Fruit fly (Drosophila melanogaster) whole organism, prepupa: ENCODE measurements around the gene hkb.

Experiments used
- CG10669 ChIP-seq: fragments of 200-800 bp; sonication (Bioruptor generic); optimal IDR thresholded peaks from 3 replicates; lab custom pipeline; 2018; ENCODE audit warnings: missing biosample characterization, mild to moderate bottlenecking, missing genetic modification characterization, moderate library complexity
- CG11294 ChIP-seq: fragments of 200-800 bp; sonication (Bioruptor generic); IDR thresholded peaks from 2 replicates; pipeline ENCODE4 v1.3.6; 2022; ENCODE audit warnings: missing biosample characterization, missing genetic modification characterization
- CG11902 ChIP-seq: fragments of 200-800 bp; sonication (Bioruptor generic); optimal IDR thresholded peaks from 3 replicates; lab custom pipeline; 2016; ENCODE audit warnings: missing biosample characterization, missing genetic modification characterization
- CG15336 ChIP-seq: fragments of 200-800 bp; sonication (Bioruptor generic); IDR thresholded peaks from 2 replicates; pipeline ENCODE4 v1.3.6; 2022; ENCODE audit warnings: missing biosample characterization, missing genetic modification characterization
- CG1621 ChIP-seq: fragments of 200-800 bp; sonication (Bioruptor generic); optimal IDR thresholded peaks from 3 replicates; lab custom pipeline; 2018; ENCODE audit warnings: missing biosample characterization, mild to moderate bottlenecking, missing genetic modification characterization
- CG16779 ChIP-seq: fragments of 200-800 bp; sonication (Bioruptor generic); optimal IDR thresholded peaks from 3 replicates; lab custom pipeline; 2017; ENCODE audit warnings: missing biosample characterization, mild to moderate bottlenecking, missing genetic modification characterization
- CG3032 ChIP-seq: fragments of 200-800 bp; optimal IDR thresholded peaks from 2 replicates; lab custom pipeline; 2019; ENCODE audit warnings: missing biosample characterization, mild to moderate bottlenecking, missing genetic modification characterization, moderate library complexity
- CG32006 ChIP-seq: fragments of 200-800 bp; sonication (Bioruptor generic); optimal IDR thresholded peaks from 3 replicates; lab custom pipeline; 2017; ENCODE audit warnings: missing biosample characterization, mild to moderate bottlenecking, missing genetic modification characterization
- CG3919 ChIP-seq: fragments of 200-800 bp; sonication (Bioruptor generic); optimal IDR thresholded peaks from 3 replicates; lab custom pipeline; 2016; ENCODE audit warnings: missing biosample characterization, missing genetic modification characterization
- CG4318 ChIP-seq: fragments of 200-800 bp; sonication (Bioruptor generic); optimal IDR thresholded peaks from 3 replicates; lab custom pipeline; 2017; ENCODE audit warnings: missing biosample characterization, mild to moderate bottlenecking, missing genetic modification characterization
- CG6163 ChIP-seq: fragments of 200-800 bp; sonication (Bioruptor generic); IDR thresholded peaks from 3 replicates; pipeline ENCODE4 v1.3.6; 2022; ENCODE audit warnings: missing biosample characterization, missing genetic modification characterization
- CG6276 ChIP-seq: fragments of 200-800 bp; sonication (Bioruptor generic); optimal IDR thresholded peaks from 2 replicates; lab custom pipeline; 2017; ENCODE audit warnings: missing biosample characterization, mild to moderate bottlenecking, missing genetic modification characterization
- CG6808 ChIP-seq: fragments of 200-800 bp; sonication (Bioruptor generic); optimal IDR thresholded peaks from 3 replicates; lab custom pipeline; 2017; ENCODE audit warnings: missing biosample characterization, missing genetic modification characterization, mild to moderate bottlenecking, moderate library complexity, missing genetic modification reagents
- CG6854 ChIP-seq: fragments of 200-800 bp; sonication (Bioruptor generic); optimal IDR thresholded peaks from 2 replicates; lab custom pipeline; 2017; ENCODE audit warnings: missing biosample characterization, mild to moderate bottlenecking, missing genetic modification characterization
- CG7368 ChIP-seq: fragments of 200-800 bp; sonication (Bioruptor generic); optimal IDR thresholded peaks from 3 replicates; lab custom pipeline; 2016; ENCODE audit warnings: missing biosample characterization, missing genetic modification characterization
- CG8119 ChIP-seq: fragments of 200-800 bp; sonication (Bioruptor generic); IDR thresholded peaks from 3 replicates; pipeline ENCODE4 v1.3.6; 2022; ENCODE audit warnings: missing biosample characterization, missing genetic modification characterization
- CG8319 ChIP-seq: fragments of 200-800 bp; sonication (Bioruptor generic); optimal IDR thresholded peaks from 3 replicates; lab custom pipeline; 2016; ENCODE audit warnings: missing biosample characterization, missing genetic modification characterization
- CG8632 ChIP-seq: fragments of 200-800 bp; sonication (Bioruptor generic); optimal IDR thresholded peaks from 3 replicates; lab custom pipeline; 2016; ENCODE audit warnings: missing biosample characterization, missing genetic modification characterization
- Eip75B ChIP-seq: fragments of 200-800 bp; sonication (Bioruptor generic); optimal IDR thresholded peaks from 3 replicates; lab custom pipeline; 2016; ENCODE audit warnings: missing biosample characterization, missing genetic modification characterization
- Eip78C ChIP-seq: fragments of 200-800 bp; sonication (Bioruptor generic); peaks from one replicate; lab custom pipeline; 2016; ENCODE audit warnings: missing biosample characterization, missing genetic modification characterization
- Ets21C ChIP-seq: fragments of 200-800 bp; sonication (Bioruptor generic); optimal IDR thresholded peaks from 3 replicates; lab custom pipeline; 2016; ENCODE audit warnings: missing biosample characterization, missing genetic modification characterization
- Gug ChIP-seq: fragments of 200-800 bp; sonication (Bioruptor generic); IDR thresholded peaks from 2 replicates; pipeline ENCODE4 v1.3.6; 2022; ENCODE audit warnings: missing biosample characterization, missing genetic modification characterization
- Hr39 ChIP-seq: fragments of 200-800 bp; sonication (Bioruptor generic); optimal IDR thresholded peaks from 2 replicates; lab custom pipeline; 2016; ENCODE audit warnings: missing biosample characterization, missing genetic modification characterization
- Lpt ChIP-seq: fragments of 200-800 bp; sonication (Bioruptor generic); optimal IDR thresholded peaks from 3 replicates; lab custom pipeline; 2016; ENCODE audit warnings: missing biosample characterization, missing genetic modification characterization
- OdsH ChIP-seq: fragments of 200-800 bp; sonication (Bioruptor generic); optimal IDR thresholded peaks from 3 replicates; lab custom pipeline; 2016; ENCODE audit warnings: missing biosample characterization, missing genetic modification characterization
- Sox102F ChIP-seq: fragments of 200-800 bp; sonication (Bioruptor generic); optimal IDR thresholded peaks from 2 replicates; lab custom pipeline; 2016; ENCODE audit warnings: missing biosample characterization, mild to moderate bottlenecking, missing genetic modification characterization
- Sox14 ChIP-seq: fragments of 200-800 bp; sonication (Bioruptor generic); optimal IDR thresholded peaks from 3 replicates; lab custom pipeline; 2016; ENCODE audit warnings: missing biosample characterization, missing genetic modification characterization
- achi ChIP-seq: fragments of 200-800 bp; sonication (Bioruptor generic); optimal IDR thresholded peaks from 3 replicates; lab custom pipeline; 2016; ENCODE audit warnings: missing biosample characterization, missing genetic modification characterization
- dsx ChIP-seq: fragments of 200-800 bp; optimal IDR thresholded peaks from 3 replicates; lab custom pipeline; 2019; ENCODE audit warnings: missing biosample characterization, mild to moderate bottlenecking, missing genetic modification characterization, moderate library complexity; ENCODE audit not compliant: poor library complexity, severe bottlenecking
- esn ChIP-seq: fragments of 200-800 bp; sonication (Bioruptor generic); optimal IDR thresholded peaks from 2 replicates; lab custom pipeline; 2016; ENCODE audit warnings: missing biosample characterization, mild to moderate bottlenecking, missing genetic modification characterization, moderate library complexity
- fd85E ChIP-seq: fragments of 200-800 bp; sonication (Bioruptor generic); optimal IDR thresholded peaks from 3 replicates; lab custom pipeline; 2016; ENCODE audit warnings: missing biosample characterization, missing genetic modification characterization
- fkh ChIP-seq: fragments of 200-800 bp; sonication (Bioruptor generic); optimal IDR thresholded peaks from 3 replicates; lab custom pipeline; 2017; ENCODE audit warnings: missing biosample characterization, mild to moderate bottlenecking, missing genetic modification characterization, moderate library complexity
- lz ChIP-seq: fragments of 200-800 bp; sonication (Bioruptor generic); optimal IDR thresholded peaks from 3 replicates; lab custom pipeline; 2016; ENCODE audit warnings: missing biosample characterization, missing genetic modification characterization
- net ChIP-seq: fragments of 200-800 bp; sonication (Bioruptor generic); optimal IDR thresholded peaks from 3 replicates; lab custom pipeline; 2016; ENCODE audit warnings: missing biosample characterization, missing genetic modification characterization
- ss ChIP-seq, 2 experiments: fragments of 200-800 bp; sonication (Bioruptor generic); optimal IDR thresholded peaks; 2 replicates in 1 of 2; 3 replicates in 1 of 2; lab custom pipeline; 2017 to 2018; ENCODE audit warnings: mild to moderate bottlenecking in 2 of 2, missing biosample characterization in 2 of 2, missing genetic modification characterization in 2 of 2, moderate library complexity in 1 of 2
- svp ChIP-seq: fragments of 200-800 bp; sonication (Bioruptor generic); peaks from one replicate; lab custom pipeline; 2016; ENCODE audit warnings: missing biosample characterization, missing genetic modification characterization
- topi ChIP-seq: fragments of 200-800 bp; sonication (Bioruptor generic); optimal IDR thresholded peaks from 3 replicates; lab custom pipeline; 2016; ENCODE audit warnings: missing biosample characterization, missing genetic modification characterization
- vri ChIP-seq: fragments of 200-800 bp; sonication (Bioruptor generic); optimal IDR thresholded peaks from 3 replicates; lab custom pipeline; 2016; ENCODE audit warnings: missing biosample characterization, mild to moderate bottlenecking, missing genetic modification characterization

hkb gene

dm6 chr3R:4362010-4362409, 15.6 kb upstream of the hkb start:
- no peak for TF ChIP-seq CG6854 (GFP tag; lab: Kevin White, UChicago)
- TF ChIP-seq lz (GFP tag; lab: Kevin White, UChicago): no peak
- TF ChIP-seq CG3032: no peak
- TF ChIP-seq CG6163 (GFP tag; lab: Robert Waterston, UW): no peak
- TF ChIP-seq esn: no peak
- TF ChIP-seq Sox14 (GFP tag; lab: Kevin White, UChicago): no peak

dm6 chr3R:4360668-4361110, 14.2 kb upstream of the hkb start:
- TF ChIP-seq CG8119 (GFP tag; lab: Robert Waterston, UW): peak; percentile 33; the same call in 1 of the 3 replicates
- TF ChIP-seq CG4318 (GFP tag; lab: Kevin White, UChicago): no peak
- peak; percentile 8 for TF ChIP-seq vri (GFP tag; lab: Kevin White, UChicago)
- no peak for TF ChIP-seq CG15336 (GFP tag; lab: Robert Waterston, UW)
- TF ChIP-seq Ets21C (GFP tag; lab: Kevin White, UChicago): no peak
- TF ChIP-seq CG8319 (GFP tag; lab: Kevin White, UChicago): no peak
- TF ChIP-seq CG10669: no peak
- TF ChIP-seq topi (GFP tag; lab: Kevin White, UChicago): peak; percentile 12
- TF ChIP-seq Sox14 (GFP tag; lab: Kevin White, UChicago): peak; percentile 12
- peak; percentile 21 for TF ChIP-seq esn
- peak; percentile 19 for TF ChIP-seq CG6854 (GFP tag; lab: Kevin White, UChicago)
- TF ChIP-seq CG8632 (GFP tag; lab: Kevin White, UChicago): no peak
- no peak for TF ChIP-seq fkh (GFP tag; lab: Kevin White, UChicago)
- peak; percentile 36 for TF ChIP-seq Lpt (GFP tag; lab: Kevin White, UChicago)
- TF ChIP-seq svp: peak; percentile 89
- peak; percentile 5 for TF ChIP-seq CG6276 (GFP tag; lab: Kevin White, UChicago)
- TF ChIP-seq Eip75B: peak; percentile 45
- TF ChIP-seq CG3919: peak; percentile 14
- TF ChIP-seq CG11902 (GFP tag; lab: Kevin White, UChicago): peak; percentile 24
- peak; percentile 13 for TF ChIP-seq Sox102F (GFP tag; lab: Kevin White, UChicago)
- peak; percentile 73 for TF ChIP-seq Eip78C
- TF ChIP-seq net (GFP tag; lab: Kevin White, UChicago): peak; percentile 11
- TF ChIP-seq Gug (GFP tag; lab: Robert Waterston, UW): 0 out of 2 replicates have a peak, but pooled peaks have one; percentile 10
- TF ChIP-seq CG6808: no peak
- TF ChIP-seq CG7368 (GFP tag; lab: Kevin White, UChicago): peak; percentile 3
- peak; percentile 25 for TF ChIP-seq CG1621 (tag; lab: Kevin White, UChicago)
- peak; percentile 42 for TF ChIP-seq dsx (GFP tag; lab: Kevin White, UChicago)
- TF ChIP-seq ss (GFP tag; optimal IDR thresholded peaks at IDR 0.05; lab: Kevin White, UChicago): peak in 1 of 2 experiments; percentile 24
- TF ChIP-seq OdsH (GFP tag; lab: Kevin White, UChicago): no peak
- TF ChIP-seq achi: no peak
- TF ChIP-seq lz (GFP tag; lab: Kevin White, UChicago): peak; percentile 11

- TF ChIP-seq CG11902 (GFP tag; lab: Kevin White, UChicago) (no peak), CG16779 (tag; lab: Kevin White, UChicago) (peak; percentile 13), net (GFP tag; lab: Kevin White, UChicago) (peak; percentile 8)
These were observed 13.2 kb upstream of the hkb start, which contains the start of gene CG1090 for dm6 chr3R:4359625-4360024. Gene CG1090, plus strand, starts transcription at chr3R:4359883.

- TF ChIP-seq CG15336 (GFP tag; lab: Robert Waterston, UW): no peak
- TF ChIP-seq topi (GFP tag; lab: Kevin White, UChicago): no peak
- TF ChIP-seq Sox14 (GFP tag; lab: Kevin White, UChicago): no peak
- TF ChIP-seq CG32006 (GFP tag; lab: Kevin White, UChicago): no peak
- TF ChIP-seq CG16779 (tag; lab: Kevin White, UChicago): no peak
- TF ChIP-seq fd85E (GFP tag; lab: Kevin White, UChicago): no peak
- no peak for TF ChIP-seq CG7368 (GFP tag; lab: Kevin White, UChicago)
- no peak for TF ChIP-seq CG3919
- no peak for TF ChIP-seq CG11294 (GFP tag; lab: Robert Waterston, UW)
- TF ChIP-seq Hr39 (GFP tag; lab: Kevin White, UChicago): no peak
- TF ChIP-seq Eip75B: no peak
- TF ChIP-seq OdsH (GFP tag; lab: Kevin White, UChicago): no peak
- TF ChIP-seq Lpt (GFP tag; lab: Kevin White, UChicago): no peak
These were observed 7.1 kb upstream of the hkb start for dm6 chr3R:4353569-4353968.
